Worm (Caenorhabditis elegans) whole organism, L1 larva: Measurements from ENCODE around the gene C11H1.7.

Source experiments
- egl-27 ChIP-seq, 2 experiments: fragments of 150-350 bp in 1 of 2; sonication (generic microtip); optimal IDR thresholded peaks; 3 replicates each; lab custom pipeline; 2017 to 2018; ENCODE audit warnings: missing biosample characterization in 2 of 2, missing genetic modification characterization in 2 of 2, missing genetic modification reagents in 2 of 2
- elt-2 ChIP-seq: sonication (generic microtip); optimal IDR thresholded peaks from 2 replicates; lab custom pipeline; 2016; ENCODE audit warnings: missing genetic modification characterization, mild to moderate bottlenecking, inconsistent platforms, missing compliant biosample characterization, missing genetic modification reagents
- jun-1 ChIP-seq: fragments of 150-350 bp; optimal IDR thresholded peaks from 2 replicates; lab custom pipeline; 2014; ENCODE audit warnings: missing biosample characterization, missing genetic modification reagents, missing genetic modification characterization
- lin-39 ChIP-seq: fragments of 150-350 bp; optimal IDR thresholded peaks from 2 replicates; lab custom pipeline; 2014; ENCODE audit warnings: missing biosample characterization, missing genetic modification reagents, missing genetic modification characterization
- lsy-2 ChIP-seq, 2 experiments: fragments of 150-350 bp; optimal IDR thresholded peaks; 2 replicates each; lab custom pipeline; 2014; ENCODE audit warnings: missing biosample characterization in 2 of 2, missing genetic modification characterization in 2 of 2
- mab-9 ChIP-seq: fragments of 200-800 bp; sonication (Bioruptor generic); IDR thresholded peaks from 2 replicates; pipeline ENCODE4 v1.3.6; 2022; ENCODE audit warnings: missing genetic modification reagents, missing genetic modification characterization, missing compliant biosample characterization
- mep-1 ChIP-seq: fragments of 150-350 bp; optimal IDR thresholded peaks from 2 replicates; lab custom pipeline; 2014; ENCODE audit warnings: missing biosample characterization, missing genetic modification characterization
- nhr-76 ChIP-seq: sonication (generic microtip); optimal IDR thresholded peaks from 2 replicates; lab custom pipeline; 2017; ENCODE audit warnings: missing biosample characterization, missing genetic modification characterization
- pqm-1 ChIP-seq: sonication (generic microtip); optimal IDR thresholded peaks from 3 replicates; lab custom pipeline; 2017; ENCODE audit warnings: missing biosample characterization, missing genetic modification characterization
- ztf-11 ChIP-seq, 2 experiments: sonication (generic microtip); optimal IDR thresholded peaks; 2 replicates each; lab custom pipeline; 2016 to 2017; ENCODE audit warnings: missing genetic modification characterization in 2 of 2, missing biosample characterization in 1 of 2, missing compliant biosample characterization in 1 of 2

DNA sequence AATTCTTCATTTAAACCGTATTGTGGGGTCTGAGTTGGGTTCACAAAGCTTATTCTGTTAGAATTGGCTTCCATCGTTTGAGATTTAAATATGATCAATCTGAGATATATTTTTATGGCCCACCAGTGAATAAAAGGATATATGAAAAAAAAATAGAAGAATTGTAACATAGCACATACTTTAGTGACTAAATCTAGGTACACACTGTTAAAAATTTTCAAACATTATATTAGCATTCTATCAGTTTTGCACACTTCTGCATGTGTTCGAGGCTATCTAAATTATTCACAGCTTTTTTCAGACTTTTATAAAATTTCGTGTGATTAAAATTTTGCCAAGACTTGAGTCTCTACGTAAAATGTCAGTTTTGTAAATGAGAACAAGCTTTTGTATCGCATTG, 45.7 kb upstream of the C11H1.7 start, which contains the start of gene E02H4.2:
- TF ChIP-seq egl-27 (tag; optimal IDR thresholded peaks at IDR 0.05; lab: Kevin White, UChicago) (no peak), pqm-1 (tag; lab: Kevin White, UChicago) (no peak), lsy-2 (tag; optimal IDR thresholded peaks at IDR 0.05; lab: Kevin White, UChicago) (no peak), elt-2 (tag; lab: Kevin White, UChicago) (no peak), jun-1 (tag; lab: Kevin White, UChicago) (no peak), ztf-11 (tag; optimal IDR thresholded peaks at IDR 0.05; lab: Kevin White, UChicago) (no peak), mep-1 (tag; lab: Kevin White, UChicago) (no peak), lin-39 (tag; lab: Kevin White, UChicago) (no peak), mab-9 (no peak), nhr-76 (no peak)
